Worm (Caenorhabditis elegans): Measurements from ENCODE around the gene T23G5.2.

DNA sequence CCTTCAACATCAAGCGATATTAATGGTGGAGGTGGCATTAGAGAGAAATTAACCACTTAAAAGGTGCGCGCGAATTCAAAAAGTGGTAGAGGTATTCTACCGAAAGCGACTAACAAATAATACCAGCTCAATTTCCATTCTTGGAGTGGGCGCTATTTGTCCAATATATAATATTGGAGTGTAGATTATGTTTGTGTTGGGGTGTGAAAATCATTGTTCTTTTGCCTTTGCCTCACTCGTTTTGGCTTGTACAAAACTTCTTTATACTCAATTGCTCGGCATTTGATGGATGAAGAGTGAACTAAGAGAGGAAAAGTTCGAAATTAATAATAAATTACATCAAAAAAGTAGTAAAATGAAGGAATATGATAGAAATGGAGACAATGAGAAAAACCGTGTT, 5.0 kb downstream of the T23G5.2 start, which contains the start of gene T23G5.3:
- TF ChIP-seq dve-1 (tag; optimal IDR thresholded peaks at IDR 0.05), result no peak
- TF ChIP-seq elt-2 (tag; optimal IDR thresholded peaks at IDR 0.05), result no peak

All from whole organism, late embryonic.